Worm (Caenorhabditis elegans) whole organism, L1 larva: ENCODE results near the gene kcnl-3.

Source experiments
- C04F5.9 ChIP-seq: sonication (generic microtip); optimal IDR thresholded peaks from 2 replicates; lab custom pipeline; 2016; ENCODE audit warnings: missing genetic modification characterization, missing compliant biosample characterization
- C16A3.4 ChIP-seq: fragments of 150-350 bp; optimal IDR thresholded peaks from 2 replicates; lab custom pipeline; 2014; ENCODE audit warnings: missing biosample characterization, missing genetic modification characterization
- F16B12.6 ChIP-seq: fragments of 150-350 bp; optimal IDR thresholded peaks from 2 replicates; lab custom pipeline; 2014; ENCODE audit warnings: missing biosample characterization, missing genetic modification characterization
- alr-1 ChIP-seq: fragments of 200-800 bp; sonication (Bioruptor generic); optimal IDR thresholded peaks from 2 replicates; lab custom pipeline; 2018; ENCODE audit warnings: borderline replicate concordance, mild to moderate bottlenecking, missing genetic modification characterization, missing compliant biosample characterization
- aly-2 ChIP-seq: fragments of 150-350 bp; optimal IDR thresholded peaks from 2 replicates; lab custom pipeline; 2014; ENCODE audit warnings: missing biosample characterization, missing genetic modification characterization
- ama-1 ChIP-seq: fragments of 150-350 bp; optimal IDR thresholded peaks from 2 replicates; lab custom pipeline; 2014
- blmp-1 ChIP-seq: fragments of 150-350 bp; optimal IDR thresholded peaks from 2 replicates; lab custom pipeline; 2014; ENCODE audit warnings: missing biosample characterization, missing genetic modification characterization
- ceh-63 ChIP-seq: fragments of 200-800 bp; sonication (Bioruptor generic); optimal IDR thresholded peaks from 2 replicates; lab custom pipeline; 2018; ENCODE audit warnings: mild to moderate bottlenecking, missing genetic modification characterization, missing compliant biosample characterization
- ceh-8 ChIP-seq: fragments of 200-800 bp; sonication (Bioruptor generic); optimal IDR thresholded peaks from 2 replicates; lab custom pipeline; 2018; ENCODE audit warnings: mild to moderate bottlenecking, missing genetic modification characterization, moderate library complexity, missing compliant biosample characterization
- dpl-1 ChIP-seq, 3 experiments: fragments of 150-350 bp in 2 of 3; sonication (generic microtip) in 1 of 3; optimal IDR thresholded peaks; 2 replicates each; lab custom pipeline; 2014 to 2017; ENCODE audit warnings: missing biosample characterization in 3 of 3, missing genetic modification characterization in 3 of 3, missing genetic modification reagents in 3 of 3
- dsc-1 ChIP-seq: sonication (generic microtip); optimal IDR thresholded peaks from 2 replicates; lab custom pipeline; 2016; ENCODE audit warnings: mild to moderate bottlenecking, missing genetic modification characterization, missing compliant biosample characterization
- egl-13 ChIP-seq: sonication (generic microtip); optimal IDR thresholded peaks from 2 replicates; lab custom pipeline; 2016; ENCODE audit warnings: missing genotype, missing genetic modification reagents, missing genetic modification characterization, missing compliant biosample characterization
- egl-27 ChIP-seq, 2 experiments: fragments of 150-350 bp in 1 of 2; sonication (generic microtip); optimal IDR thresholded peaks; 3 replicates each; lab custom pipeline; 2017 to 2018; ENCODE audit warnings: missing biosample characterization in 2 of 2, missing genetic modification characterization in 2 of 2, missing genetic modification reagents in 2 of 2
- elt-2 ChIP-seq: sonication (generic microtip); optimal IDR thresholded peaks from 2 replicates; lab custom pipeline; 2016; ENCODE audit warnings: missing genetic modification characterization, mild to moderate bottlenecking, inconsistent platforms, missing compliant biosample characterization, missing genetic modification reagents
- fkh-10 ChIP-seq: sonication (generic microtip); optimal IDR thresholded peaks from 2 replicates; lab custom pipeline; 2017; ENCODE audit warnings: missing biosample characterization, missing genetic modification reagents, missing genetic modification characterization
- grh-1 ChIP-seq: fragments of 200-800 bp; sonication (Bioruptor generic); IDR thresholded peaks from 2 replicates; pipeline ENCODE4 v1.3.6; 2022; ENCODE audit warnings: missing genetic modification reagents, missing genetic modification characterization, missing compliant biosample characterization
- hlh-17 ChIP-seq: fragments of 200-800 bp; sonication (Bioruptor generic); optimal IDR thresholded peaks from 2 replicates; lab custom pipeline; 2018; ENCODE audit warnings: missing genetic modification characterization, mild to moderate bottlenecking, missing compliant biosample characterization, moderate library complexity, borderline replicate concordance
- hpl-2 ChIP-seq: fragments of 150-350 bp; optimal IDR thresholded peaks from 2 replicates; lab custom pipeline; 2014; ENCODE audit warnings: missing biosample characterization, missing genetic modification reagents, missing genetic modification characterization
- irx-1 ChIP-seq: sonication (generic microtip); optimal IDR thresholded peaks from 2 replicates; lab custom pipeline; 2016; ENCODE audit warnings: missing genetic modification characterization, missing compliant biosample characterization
- jun-1 ChIP-seq: fragments of 150-350 bp; optimal IDR thresholded peaks from 2 replicates; lab custom pipeline; 2014; ENCODE audit warnings: missing biosample characterization, missing genetic modification reagents, missing genetic modification characterization
- lin-13 ChIP-seq: fragments of 150-350 bp; optimal IDR thresholded peaks from 2 replicates; lab custom pipeline; 2014; ENCODE audit warnings: missing biosample characterization, missing genetic modification reagents, missing genetic modification characterization
- lin-14 ChIP-seq: fragments of 200-800 bp; sonication (Bioruptor generic); optimal IDR thresholded peaks from 2 replicates; lab custom pipeline; 2018; ENCODE audit warnings: mild to moderate bottlenecking, missing genetic modification characterization, moderate library complexity, missing compliant biosample characterization
- lin-15B ChIP-seq: fragments of 150-350 bp; sonication (generic microtip); optimal IDR thresholded peaks from 3 replicates; lab custom pipeline; 2014; ENCODE audit warnings: missing biosample characterization, missing genetic modification characterization
- lin-39 ChIP-seq: fragments of 150-350 bp; optimal IDR thresholded peaks from 2 replicates; lab custom pipeline; 2014; ENCODE audit warnings: missing biosample characterization, missing genetic modification reagents, missing genetic modification characterization
- lir-3 ChIP-seq: sonication (generic microtip); optimal IDR thresholded peaks from 2 replicates; lab custom pipeline; 2016; ENCODE audit warnings: mild to moderate bottlenecking, missing genetic modification characterization, moderate library complexity, missing compliant biosample characterization; ENCODE audit not compliant: poor library complexity
- lsy-2 ChIP-seq, 2 experiments: fragments of 150-350 bp; optimal IDR thresholded peaks; 2 replicates each; lab custom pipeline; 2014; ENCODE audit warnings: missing biosample characterization in 2 of 2, missing genetic modification characterization in 2 of 2
- mdl-1 ChIP-seq, 2 experiments: fragments of 150-350 bp; optimal IDR thresholded peaks; 2 replicates each; lab custom pipeline; 2014 to 2017; ENCODE audit warnings: missing biosample characterization in 2 of 2, missing genetic modification characterization in 2 of 2, inconsistent platforms in 1 of 2
- mef-2 ChIP-seq: fragments of 150-350 bp; optimal IDR thresholded peaks from 2 replicates; lab custom pipeline; 2014; ENCODE audit warnings: missing biosample characterization, missing genetic modification characterization
- mep-1 ChIP-seq: fragments of 150-350 bp; optimal IDR thresholded peaks from 2 replicates; lab custom pipeline; 2014; ENCODE audit warnings: missing biosample characterization, missing genetic modification characterization
- nhr-11 ChIP-seq: fragments of 150-350 bp; optimal IDR thresholded peaks from 2 replicates; lab custom pipeline; 2014; ENCODE audit warnings: missing biosample characterization, missing genetic modification characterization
- nhr-20 ChIP-seq: sonication (generic microtip); optimal IDR thresholded peaks from 2 replicates; lab custom pipeline; 2016; ENCODE audit warnings: mild to moderate bottlenecking, missing genetic modification characterization, missing compliant biosample characterization
- nhr-28 ChIP-seq: fragments of 150-350 bp; optimal IDR thresholded peaks from 2 replicates; lab custom pipeline; 2014; ENCODE audit warnings: missing biosample characterization, missing genetic modification characterization
- nhr-71 ChIP-seq: sonication (generic microtip); optimal IDR thresholded peaks from 2 replicates; lab custom pipeline; 2016; ENCODE audit warnings: mild to moderate bottlenecking, missing genetic modification characterization, moderate library complexity, missing compliant biosample characterization
- nhr-77 ChIP-seq: fragments of 150-350 bp; optimal IDR thresholded peaks from 2 replicates; lab custom pipeline; 2014; ENCODE audit warnings: missing biosample characterization, missing genetic modification characterization
- nhr-84 ChIP-seq: sonication (generic microtip); optimal IDR thresholded peaks from 2 replicates; lab custom pipeline; 2017; ENCODE audit warnings: missing biosample characterization, missing genetic modification characterization
- nhr-85 ChIP-seq: sonication (generic microtip); peaks from one replicate; lab custom pipeline; 2016; ENCODE audit warnings: missing genetic modification characterization, inconsistent platforms, missing compliant biosample characterization
- pqm-1 ChIP-seq: sonication (generic microtip); optimal IDR thresholded peaks from 3 replicates; lab custom pipeline; 2017; ENCODE audit warnings: missing biosample characterization, missing genetic modification characterization
- swsn-7 ChIP-seq: sonication (generic microtip); optimal IDR thresholded peaks from 2 replicates; lab custom pipeline; 2016; ENCODE audit warnings: missing genetic modification characterization, missing compliant biosample characterization
- unc-30 ChIP-seq: sonication (generic microtip); optimal IDR thresholded peaks from 2 replicates; lab custom pipeline; 2017; ENCODE audit warnings: missing biosample characterization, missing genetic modification characterization
- unc-62 ChIP-seq: fragments of 150-350 bp; optimal IDR thresholded peaks from 2 replicates; lab custom pipeline; 2014; ENCODE audit warnings: missing biosample characterization, missing genetic modification reagents, missing genetic modification characterization
- unc-86 ChIP-seq: sonication (generic microtip); optimal IDR thresholded peaks from 2 replicates; lab custom pipeline; 2016; ENCODE audit warnings: missing genetic modification characterization, missing compliant biosample characterization
- vab-15 ChIP-seq: sonication (generic microtip); optimal IDR thresholded peaks from 2 replicates; lab custom pipeline; 2017; ENCODE audit warnings: missing genotype, mild to moderate bottlenecking, missing genetic modification characterization, missing compliant biosample characterization
- xbp-1 ChIP-seq: sonication (generic microtip); optimal IDR thresholded peaks from 2 replicates; lab custom pipeline; 2016; ENCODE audit warnings: missing genetic modification characterization, missing compliant biosample characterization

kcnl-3 gene

ce11 chrX:5386558-5386957, at the start of gene kcnl-3:
TSS of gene kcnl-3 (plus strand) at chrX:5386858.
- TF ChIP-seq nhr-71 (tag; lab: Kevin White, UChicago) (no peak), hlh-17 (GFP tag; lab: Kevin White, UChicago) (no peak), lin-15B (tag; lab: Kevin White, UChicago) (no peak), dpl-1 (GFP tag; optimal IDR thresholded peaks at IDR 0.05; lab: Kevin White, UChicago) (no peak), egl-27 (tag; optimal IDR thresholded peaks at IDR 0.05; lab: Kevin White, UChicago) (no peak), alr-1 (tag; lab: Kevin White, UChicago) (no peak), hpl-2 (GFP tag; lab: Kevin White, UChicago) (no peak), unc-86 (tag; lab: Kevin White, UChicago) (no peak), fkh-10 (GFP tag; lab: Kevin White, UChicago) (no peak), F16B12.6 (tag; lab: Kevin White, UChicago) (no peak), xbp-1 (tag; lab: Kevin White, UChicago) (no peak), lin-13 (no peak), ceh-63 (no peak), aly-2 (no peak), lsy-2 (tag; optimal IDR thresholded peaks at IDR 0.05; lab: Kevin White, UChicago) (no peak), C16A3.4 (tag; lab: Kevin White, UChicago) (no peak)

ce11 chrX:5337959-5338358, 48.7 kb upstream of the kcnl-3 start, which contains the start of gene C26B9.3:
TSS of gene C26B9.3 (plus strand) at chrX:5338301.
- TF ChIP-seq lir-3 (tag; lab: Kevin White, UChicago) (no peak), elt-2 (tag; lab: Kevin White, UChicago) (no peak), blmp-1 (tag; lab: Kevin White, UChicago) (peak; percentile 98), unc-86 (tag; lab: Kevin White, UChicago) (no peak), mep-1 (tag; lab: Kevin White, UChicago) (peak; percentile 25), lin-14 (GFP tag; lab: Kevin White, UChicago) (peak; percentile 3)
- TF ChIP-seq, all 84 proteins: peak for 3

- TF ChIP-seq C04F5.9 (no peak), dsc-1 (tag; lab: Kevin White, UChicago) (no peak), nhr-85 (tag; lab: Kevin White, UChicago) (peak; percentile 68), egl-27 (tag; optimal IDR thresholded peaks at IDR 0.05; lab: Kevin White, UChicago) (no peak), mef-2 (tag; lab: Kevin White, UChicago) (no peak), blmp-1 (tag; lab: Kevin White, UChicago) (peak; percentile 92), swsn-7 (tag; lab: Kevin White, UChicago) (no peak)
Measured at ce11 chrX:5339357-5339756, 47.3 kb upstream of the kcnl-3 start.

DNA sequence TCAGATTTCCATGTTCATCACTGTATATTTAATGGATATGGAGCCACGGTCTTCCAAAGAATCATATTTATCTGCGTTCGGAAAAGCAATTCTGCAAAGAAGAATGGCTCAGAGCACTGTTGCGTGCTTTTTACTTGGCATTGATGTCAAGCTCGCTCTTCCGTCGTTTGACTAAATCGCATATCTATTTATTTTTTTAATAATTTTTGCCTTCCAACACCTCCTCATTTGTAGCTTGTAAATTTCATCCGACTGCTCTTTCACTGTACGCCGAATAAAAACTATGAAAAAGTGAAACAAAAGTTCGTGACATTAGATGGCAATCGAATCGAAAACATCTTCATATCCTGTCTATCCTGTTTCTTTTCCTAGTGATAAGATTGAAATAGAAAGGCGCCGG, 46.8 kb upstream of the kcnl-3 start, which contains the start of gene C26B9.2:
C26B9.2 (plus strand) TSS at position 301 of the 400 bp plus-strand sequence.
- no peak for TF ChIP-seq ama-1 (lab: Kevin White, UChicago)
- TF ChIP-seq blmp-1 (tag; lab: Kevin White, UChicago): peak; percentile 43

ce11 chrX:5342007-5342406, 44.7 kb upstream of the kcnl-3 start, which contains the start of gene C26B9.7:
TSS of gene C26B9.7 (plus strand) at chrX:5342307.
- TF ChIP-seq F16B12.6 (tag; lab: Kevin White, UChicago) (no peak), ceh-63 (no peak), pqm-1 (tag; lab: Kevin White, UChicago) (no peak), jun-1 (tag; lab: Kevin White, UChicago) (no peak), vab-15 (tag; lab: Kevin White, UChicago) (no peak), mdl-1 (tag; optimal IDR thresholded peaks at IDR 0.05; lab: Kevin White, UChicago) (no peak), egl-13 (tag; lab: Kevin White, UChicago) (no peak), nhr-28 (tag; lab: Kevin White, UChicago) (no peak), ceh-8 (no peak), unc-30 (tag; lab: Kevin White, UChicago) (no peak), nhr-20 (no peak), irx-1 (tag; lab: Kevin White, UChicago) (no peak), nhr-77 (no peak), unc-62 (no peak), nhr-11 (tag; lab: Kevin White, UChicago) (no peak), lin-39 (tag; lab: Kevin White, UChicago) (no peak), nhr-84 (tag; lab: Kevin White, UChicago) (no peak), grh-1 (GFP tag; lab: Robert Waterston, UW) (no peak), egl-27 (tag; optimal IDR thresholded peaks at IDR 0.05; lab: Kevin White, UChicago) (no peak), alr-1 (tag; lab: Kevin White, UChicago) (no peak)
